Worm (Caenorhabditis elegans): Measurements from ENCODE around the gene tars-1.

- no peak for TF ChIP-seq nhr-6 (tag; optimal IDR thresholded peaks at IDR 0.05)
- TF ChIP-seq nhr-10 (tag; optimal IDR thresholded peaks at IDR 0.05), result no peak
- no peak for TF ChIP-seq unc-39 (tag; optimal IDR thresholded peaks at IDR 0.05)
- no peak for TF ChIP-seq unc-62 (GFP tag; optimal IDR thresholded peaks at IDR 0.05)
- no peak for TF ChIP-seq nhr-237 (tag; optimal IDR thresholded peaks at IDR 0.05)
Measured at ce11 chrII:11646276-11646797, 49.1 kb downstream of the tars-1 start, which contains the start of gene ghi-1.

All from whole organism, L2 larva.